Fruit fly (Drosophila melanogaster): ENCODE data around the gene ssx.

Gene ssx

dm6 chrX:1370104-1370802 lies at the start of gene ssx (continued):
- TF ChIP-seq H2.0 (GFP tag; IDR thresholded peaks at IDR 0.05) = 0 out of 2 replicates have a peak, but pooled peaks have one; percentile 4
- 0 out of 3 replicates have a peak, but pooled peaks have one; percentile 23 for TF ChIP-seq Mrtf (GFP tag; IDR thresholded peaks at IDR 0.05)
- peak; percentile 22 for TF ChIP-seq bcd (GFP tag; optimal IDR thresholded peaks at IDR 0.05)
- TF ChIP-seq Antp (GFP tag; optimal IDR thresholded peaks at IDR 0.05) = peak; percentile 35
- no peak for TF ChIP-seq CG14050 (GFP tag; IDR thresholded peaks at IDR 0.05)
- TF ChIP-seq al (GFP tag; IDR thresholded peaks at IDR 0.05) = 0 out of 2 replicates have a peak, but pooled peaks have one; percentile 4
- peak; percentile 12 for TF ChIP-seq Ssrp (tag; optimal IDR thresholded peaks at IDR 0.05)
- TF ChIP-seq yki (optimal IDR thresholded peaks at IDR 0.05) = no peak
- peak; percentile 94 for TF ChIP-seq zf30C (GFP tag; optimal IDR thresholded peaks at IDR 0.05)
- peak; percentile 27 for TF ChIP-seq Atf-2 (GFP tag; optimal IDR thresholded peaks at IDR 0.05)
- peak; percentile 33 for TF ChIP-seq CG17385 (GFP tag; optimal IDR thresholded peaks at IDR 0.05)
- TF ChIP-seq pum (GFP tag; optimal IDR thresholded peaks at IDR 0.05) = peak; percentile 33
- TF ChIP-seq CG10654 (GFP tag; optimal IDR thresholded peaks at IDR 0.05) = peak; percentile 4
- no peak for TF ChIP-seq CG1233 (GFP tag; optimal IDR thresholded peaks at IDR 0.05)
- TF ChIP-seq ttk (GFP tag; IDR thresholded peaks at IDR 0.05) = peak; percentile 30; the same call in 1 of the 2 replicates
- TF ChIP-seq zen2 (GFP tag; IDR thresholded peaks at IDR 0.05; ENCODE audit: partially characterized antibody) = peak; percentile 70; the same call in 1 of the 3 replicates
- no peak for TF ChIP-seq dan (GFP tag; IDR thresholded peaks at IDR 0.05)
- peak; percentile 67 for TF ChIP-seq CG30403 (GFP tag; optimal IDR thresholded peaks at IDR 0.05)
- TF ChIP-seq nau (GFP tag; optimal IDR thresholded peaks at IDR 0.05) = no peak
- no peak for TF ChIP-seq Optix (GFP tag; IDR thresholded peaks at IDR 0.05)
- TF ChIP-seq fd96Cb (tag; optimal IDR thresholded peaks at IDR 0.05) = no peak
- no peak for TF ChIP-seq gcm (GFP tag; optimal IDR thresholded peaks at IDR 0.05)
- TF ChIP-seq CG6791 (GFP tag; IDR thresholded peaks at IDR 0.05; ENCODE audit: partially characterized antibody) = peak; percentile 85
- peak; percentile 44; the same call in 1 of the 2 replicates for TF ChIP-seq wdn (GFP tag; IDR thresholded peaks at IDR 0.05)
- 0 out of 2 replicates have a peak, but pooled peaks have one; percentile 50 for TF ChIP-seq CG14014 (GFP tag; IDR thresholded peaks at IDR 0.05)
- no peak for TF ChIP-seq jing (GFP tag; optimal IDR thresholded peaks at IDR 0.05)
- TF ChIP-seq gt (GFP tag; IDR thresholded peaks at IDR 0.05) = no peak
- TF ChIP-seq Awh (GFP tag; IDR thresholded peaks at IDR 0.05) = 0 out of 2 replicates have a peak, but pooled peaks have one; percentile 40
- TF ChIP-seq Dbx (GFP tag; IDR thresholded peaks at IDR 0.05) = no peak
- no peak for TF ChIP-seq CG10147 (GFP tag; optimal IDR thresholded peaks at IDR 0.05)
- TF ChIP-seq Sin3A (optimal IDR thresholded peaks at IDR 0.05) = peak; percentile 82
- TF ChIP-seq bigmax (GFP tag; optimal IDR thresholded peaks at IDR 0.05) = no peak
- peak; percentile 50; the same call in 1 of the 3 replicates for TF ChIP-seq otp (GFP tag; IDR thresholded peaks at IDR 0.05)
- TF ChIP-seq ftz-f1 (GFP tag; optimal IDR thresholded peaks at IDR 0.05) = no peak
- peak; percentile 52 for TF ChIP-seq stc (GFP tag; IDR thresholded peaks at IDR 0.05)
- TF ChIP-seq repo (GFP tag; optimal IDR thresholded peaks at IDR 0.05) = no peak
- TF ChIP-seq CG18011 (GFP tag; optimal IDR thresholded peaks at IDR 0.05) = no peak
- TF ChIP-seq CG7786 (GFP tag; optimal IDR thresholded peaks at IDR 0.05) = no peak
- TF ChIP-seq tgo (GFP tag; IDR thresholded peaks at IDR 0.05) = no peak
- peak; percentile 29 for TF ChIP-seq slp2 (GFP tag; optimal IDR thresholded peaks at IDR 0.05)
- no peak for TF ChIP-seq C15 (GFP tag; IDR thresholded peaks at IDR 0.05)
- TF ChIP-seq schlank (tag; optimal IDR thresholded peaks at IDR 0.05) = no peak
- peak; percentile 42 for TF ChIP-seq Dp (GFP tag; optimal IDR thresholded peaks at IDR 0.05)
- TF ChIP-seq ab (GFP tag; optimal IDR thresholded peaks at IDR 0.05) = no peak
- TF ChIP-seq zen (tag; optimal IDR thresholded peaks at IDR 0.05) = no peak
- no peak for TF ChIP-seq prd (optimal IDR thresholded peaks at IDR 0.05)
- TF ChIP-seq prd (GFP tag; IDR thresholded peaks at IDR 0.05) = peak; percentile 50; the same call in 2 of the 3 replicates
- TF ChIP-seq CG33213 (GFP tag; optimal IDR thresholded peaks at IDR 0.05) = peak; percentile 40
- TF ChIP-seq CG12942 (GFP tag; optimal IDR thresholded peaks at IDR 0.05) = peak; percentile 39
- TF ChIP-seq B-H2 (GFP tag; optimal IDR thresholded peaks at IDR 0.05) = no peak
- TF ChIP-seq usp (GFP tag; optimal IDR thresholded peaks at IDR 0.05) = no peak

Data from whole organism, embryonic.